Worm (Caenorhabditis elegans) whole organism, L3 larva: ENCODE results near the gene fbxc-23.

ENCODE experiments used
- R02D3.7 ChIP-seq: fragments of 150-350 bp; optimal IDR thresholded peaks from 2 replicates; lab custom pipeline; 2014; ENCODE audit warnings: missing biosample characterization, missing genetic modification characterization
- ama-1 ChIP-seq: fragments of 150-350 bp; optimal IDR thresholded peaks from 2 replicates; lab custom pipeline; 2018
- egl-27 ChIP-seq: sonication (generic microtip); optimal IDR thresholded peaks from 4 replicates; lab custom pipeline; 2017; ENCODE audit warnings: missing biosample characterization, missing genetic modification reagents, missing genetic modification characterization
- elt-3 ChIP-seq, 3 experiments: fragments of 150-350 bp in 1 of 3; sonication (generic microtip) in 2 of 3; optimal IDR thresholded peaks; 2 replicates in 2 of 3; 4 replicates in 1 of 3; lab custom pipeline; 2014 to 2017; ENCODE audit warnings: missing biosample characterization in 3 of 3, missing genetic modification characterization in 3 of 3
- fkh-2 ChIP-seq: fragments of 150-350 bp; optimal IDR thresholded peaks from 2 replicates; lab custom pipeline; 2014; ENCODE audit warnings: missing biosample characterization, missing genetic modification reagents, missing genetic modification characterization
- fos-1 ChIP-seq: fragments of 150-350 bp; optimal IDR thresholded peaks from 2 replicates; lab custom pipeline; 2014; ENCODE audit warnings: missing biosample characterization, missing genetic modification characterization
- lin-15B ChIP-seq: fragments of 150-350 bp; optimal IDR thresholded peaks from 2 replicates; lab custom pipeline; 2014; ENCODE audit warnings: missing biosample characterization, missing genetic modification characterization
- nhr-23 ChIP-seq: fragments of 150-350 bp; optimal IDR thresholded peaks from 2 replicates; lab custom pipeline; 2014; ENCODE audit warnings: missing biosample characterization, missing genetic modification reagents, missing genetic modification characterization
- nhr-237 ChIP-seq: fragments of 150-350 bp; optimal IDR thresholded peaks from 2 replicates; lab custom pipeline; 2014; ENCODE audit warnings: missing biosample characterization, missing genetic modification characterization
- nhr-25 ChIP-seq: sonication (generic microtip); optimal IDR thresholded peaks from 2 replicates; lab custom pipeline; 2017; ENCODE audit warnings: missing biosample characterization, missing genetic modification characterization
- nhr-77 ChIP-seq: fragments of 150-350 bp; optimal IDR thresholded peaks from 2 replicates; lab custom pipeline; 2014; ENCODE audit warnings: missing biosample characterization, missing genetic modification characterization
- snpc-4 ChIP-seq: fragments of 150-350 bp; optimal IDR thresholded peaks from 2 replicates; lab custom pipeline; 2014; ENCODE audit warnings: missing biosample characterization, missing genetic modification characterization
- unc-39 ChIP-seq: sonication (generic microtip); optimal IDR thresholded peaks from 4 replicates; lab custom pipeline; 2017; ENCODE audit warnings: missing biosample characterization, missing genetic modification characterization
- unc-62 ChIP-seq: fragments of 150-350 bp; sonication (generic microtip); optimal IDR thresholded peaks from 4 replicates; lab custom pipeline; 2014; ENCODE audit warnings: missing biosample characterization, missing genetic modification reagents, missing genetic modification characterization

DNA sequence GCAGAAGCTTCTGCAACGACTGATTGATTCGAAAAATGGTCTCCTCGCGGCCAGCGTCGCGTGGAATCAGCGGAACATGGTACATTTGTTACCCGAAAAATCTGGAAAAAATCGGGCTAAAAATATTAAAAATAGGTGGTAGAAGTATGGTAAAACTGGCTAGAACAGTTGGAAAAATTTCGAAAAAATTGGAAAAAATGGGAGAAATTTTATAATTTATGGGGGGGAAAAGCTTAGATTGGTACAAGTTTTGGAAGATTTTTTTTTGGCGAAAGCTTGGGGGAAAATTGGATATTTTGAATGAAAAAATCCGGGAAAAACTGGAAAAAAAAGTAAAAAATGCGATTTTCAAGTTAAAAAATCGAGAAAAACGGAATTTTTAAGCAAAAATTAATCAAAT, 48.8 kb downstream of the fbxc-23 start, which contains the start of gene ddl-2:
- no peak for TF ChIP-seq snpc-4
- TF ChIP-seq nhr-23 (tag; lab: Kevin White, UChicago) = no peak
- TF ChIP-seq unc-62 = no peak
- no peak for TF ChIP-seq ama-1
- TF ChIP-seq elt-3 (tag; optimal IDR thresholded peaks at IDR 0.05; lab: Kevin White, UChicago) = no peak
- no peak for TF ChIP-seq R02D3.7 (tag; lab: Kevin White, UChicago)
- TF ChIP-seq fkh-2 (tag; lab: Kevin White, UChicago) = no peak
- TF ChIP-seq nhr-77 (tag; lab: Kevin White, UChicago) = no peak
- TF ChIP-seq fos-1 (tag; lab: Kevin White, UChicago) = no peak
- TF ChIP-seq nhr-237 (tag; lab: Kevin White, UChicago) = no peak
- TF ChIP-seq lin-15B (tag; lab: Kevin White, UChicago) = no peak
- TF ChIP-seq unc-39 = no peak
- TF ChIP-seq nhr-25 = no peak
- no peak for TF ChIP-seq egl-27
